Worm (Caenorhabditis elegans) whole organism, young adult: ENCODE data around the gene cox-18.
"Not testable (repeated sequence)": the region's sequence is repeated elsewhere in the genome, so short reads cannot be mapped to it uniquely, and the experiment has no call there.

Experiments used
- ama-1 ChIP-seq, 3 experiments: fragments of 150-350 bp in 1 of 3; sonication (generic microtip) in 2 of 3; optimal IDR thresholded peaks; 2 replicates each; lab custom pipeline; 2014 to 2018; ENCODE audit warnings: missing biosample characterization in 2 of 3, missing genetic modification characterization in 2 of 3, missing genetic modification reagents in 2 of 3
- dpff-1 ChIP-seq: sonication (generic microtip); optimal IDR thresholded peaks from 2 replicates; lab custom pipeline; 2017; ENCODE audit warnings: mild to moderate bottlenecking, missing genetic modification characterization, missing compliant biosample characterization
- fkh-3 ChIP-seq: sonication (generic microtip); optimal IDR thresholded peaks from 2 replicates; lab custom pipeline; 2016; ENCODE audit warnings: mild to moderate bottlenecking, missing genetic modification characterization, missing compliant biosample characterization
- madf-3 ChIP-seq: fragments of 200-800 bp; sonication (Bioruptor generic); IDR thresholded peaks from 2 replicates; pipeline ENCODE4 v1.3.6; 2022; ENCODE audit warnings: missing genetic modification reagents, missing genetic modification characterization, missing compliant biosample characterization
- rpc-1 ChIP-seq, 2 experiments: fragments of 150-350 bp in 1 of 2; sonication (generic microtip) in 1 of 2; optimal IDR thresholded peaks; 2 replicates each; lab custom pipeline; 2014 to 2018; ENCODE audit warnings: missing biosample characterization in 1 of 2, missing genetic modification characterization in 1 of 2, missing genetic modification reagents in 1 of 2, missing genotype in 1 of 2
- snpc-4 ChIP-seq, 5 experiments: fragments of 150-350 bp in 1 of 5; sonication (generic microtip) in 4 of 5; optimal IDR thresholded peaks; 2 replicates each; lab custom pipeline; 2014 to 2018; ENCODE audit warnings: missing genetic modification characterization in 5 of 5, missing biosample characterization in 3 of 5, antibody characterized with exemption in 2 of 5, mild to moderate bottlenecking in 2 of 5, missing compliant biosample characterization in 2 of 5, missing genotype in 2 of 5, moderate library complexity in 2 of 5, missing genetic modification reagents in 1 of 5
- unc-130 ChIP-seq: sonication (generic microtip); optimal IDR thresholded peaks from 2 replicates; lab custom pipeline; 2016; ENCODE audit warnings: missing genetic modification reagents, missing genetic modification characterization, missing compliant biosample characterization
- ztf-18 ChIP-seq: sonication (generic microtip); optimal IDR thresholded peaks from 2 replicates; lab custom pipeline; 2016; ENCODE audit warnings: missing genotype, mild to moderate bottlenecking, missing genetic modification characterization, missing compliant biosample characterization

DNA sequence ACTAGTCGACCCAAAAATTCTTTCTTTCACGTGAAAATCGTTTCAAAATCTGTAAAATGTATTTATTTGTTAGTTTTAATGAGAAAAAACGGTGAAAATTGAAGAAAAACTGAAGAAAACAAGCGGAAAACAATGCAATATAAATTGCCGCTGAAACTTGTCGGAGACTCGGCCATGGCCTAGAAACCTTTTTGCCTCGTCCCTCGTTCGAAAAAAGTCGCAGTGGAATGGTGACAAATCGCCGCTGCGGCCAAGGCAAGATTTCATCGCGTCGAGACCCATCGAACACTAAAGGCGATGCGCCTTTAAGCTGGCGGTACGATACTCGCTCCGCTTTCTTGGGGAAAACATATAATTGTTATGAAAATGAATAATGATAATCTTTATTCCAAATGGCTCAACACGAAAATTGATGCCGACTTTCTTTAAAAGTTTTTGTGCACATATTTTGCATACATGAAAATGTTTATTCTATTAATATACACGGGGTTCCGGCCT, 45.6 kb upstream of the cox-18 start, which contains the start of gene Y55F3AM.21:
- TF ChIP-seq fkh-3 (tag; lab: Kevin White, UChicago); unc-130 (GFP tag; lab: Kevin White, UChicago); dpff-1; ztf-18 (tag; lab: Kevin White, UChicago); madf-3; rpc-1 (optimal IDR thresholded peaks at IDR 0.05; lab: Kevin White, UChicago); rpc-1 (tag; optimal IDR thresholded peaks at IDR 0.05; lab: Kevin White, UChicago); ama-1 (optimal IDR thresholded peaks at IDR 0.05; lab: Kevin White, UChicago); ama-1 (GFP tag; optimal IDR thresholded peaks at IDR 0.05; lab: Kevin White, UChicago); snpc-4 (GFP tag; optimal IDR thresholded peaks at IDR 0.05; lab: Kevin White, UChicago); snpc-4 (tag; optimal IDR thresholded peaks at IDR 0.05; lab: Kevin White, UChicago): not testable (repeated sequence)
